Worm (Caenorhabditis elegans) whole organism, young adult: ENCODE results near the gene C54C6.4.

ENCODE experiments used
- K11D2.4 ChIP-seq: fragments of 200-800 bp; sonication (Bioruptor generic); IDR thresholded peaks from 2 replicates; pipeline ENCODE4 v1.3.6; 2022; ENCODE audit warnings: missing genetic modification reagents, missing genetic modification characterization, missing compliant biosample characterization
- Y95B8A.8 ChIP-seq: fragments of 200-800 bp; sonication (Bioruptor generic); IDR thresholded peaks from 2 replicates; pipeline ENCODE4 v1.3.6; 2022; ENCODE audit warnings: missing genetic modification reagents, missing genetic modification characterization, missing compliant biosample characterization
- atf-7 ChIP-seq: sonication (generic microtip); optimal IDR thresholded peaks from 2 replicates; lab custom pipeline; 2017; ENCODE audit warnings: mild to moderate bottlenecking, missing genetic modification characterization, missing compliant biosample characterization
- fkh-3 ChIP-seq: sonication (generic microtip); optimal IDR thresholded peaks from 2 replicates; lab custom pipeline; 2016; ENCODE audit warnings: mild to moderate bottlenecking, missing genetic modification characterization, missing compliant biosample characterization
- hmg-20 ChIP-seq: fragments of 200-800 bp; sonication (Bioruptor generic); IDR thresholded peaks from 2 replicates; pipeline ENCODE4 v1.3.6; 2022; ENCODE audit warnings: missing genetic modification reagents, missing genetic modification characterization, missing compliant biosample characterization
- lsy-27 ChIP-seq: sonication (generic microtip); optimal IDR thresholded peaks from 2 replicates; lab custom pipeline; 2017; ENCODE audit warnings: missing genetic modification characterization, mild to moderate bottlenecking, missing compliant biosample characterization, antibody characterized with exemption, missing genotype, borderline replicate concordance; ENCODE audit not compliant: insufficient read depth
- nhr-179 ChIP-seq: sonication (generic microtip); optimal IDR thresholded peaks from 2 replicates; lab custom pipeline; 2016; ENCODE audit warnings: mild to moderate bottlenecking, missing genetic modification characterization, missing compliant biosample characterization
- nhr-80 ChIP-seq: sonication (generic microtip); optimal IDR thresholded peaks from 2 replicates; lab custom pipeline; 2016; ENCODE audit warnings: missing genetic modification characterization, missing compliant biosample characterization
- ztf-28 ChIP-seq: fragments of 200-800 bp; sonication (Bioruptor generic); IDR thresholded peaks from 2 replicates; pipeline ENCODE4 v1.3.6; 2022; ENCODE audit warnings: missing genetic modification reagents, missing genetic modification characterization, missing compliant biosample characterization

ce11 chrIII:3562276-3562675 lies 8.8 kb downstream of the C54C6.4 start:
- TF ChIP-seq atf-7 = no peak
- TF ChIP-seq nhr-179 = no peak
- no peak for TF ChIP-seq nhr-80 (tag; lab: Kevin White, UChicago)
- TF ChIP-seq fkh-3 (tag; lab: Kevin White, UChicago) = no peak
- no peak for TF ChIP-seq hmg-20 (GFP tag; lab: Robert Waterston, UW)
- TF ChIP-seq lsy-27 (tag; lab: Kevin White, UChicago) = no peak
- no peak for TF ChIP-seq K11D2.4 (GFP tag; lab: Robert Waterston, UW)
- no peak for TF ChIP-seq Y95B8A.8 (GFP tag; lab: Robert Waterston, UW)
- no peak for TF ChIP-seq ztf-28 (GFP tag; lab: Robert Waterston, UW)
